Fruit fly (Drosophila melanogaster) whole organism, embryonic: ENCODE measurements around the gene bys.

Source experiments
- Aef1 ChIP-seq: fragments of 200-800 bp; sonication (Bioruptor generic); IDR thresholded peaks from 3 replicates; pipeline ENCODE4 v1.3.6; 2022; ENCODE audit warnings: missing biosample characterization, missing genetic modification characterization
- Antp ChIP-seq: fragments of 200-800 bp; sonication (Bioruptor generic); optimal IDR thresholded peaks from 3 replicates; lab custom pipeline; 2016; ENCODE audit warnings: missing biosample characterization, missing genetic modification characterization
- CG10462 ChIP-seq: fragments of 200-800 bp; sonication (Bioruptor generic); optimal IDR thresholded peaks from 2 replicates; lab custom pipeline; 2016; ENCODE audit warnings: missing biosample characterization, missing genetic modification characterization
- CG10654 ChIP-seq: fragments of 200-800 bp; sonication (Bioruptor generic); optimal IDR thresholded peaks from 2 replicates; lab custom pipeline; 2016; ENCODE audit warnings: missing biosample characterization, missing genetic modification characterization
- CG11456 ChIP-seq: fragments of 200-800 bp; sonication (Bioruptor generic); IDR thresholded peaks from 3 replicates; pipeline ENCODE4 v1.3.6; 2022; ENCODE audit warnings: missing biosample characterization, missing genetic modification characterization
- CG12071 ChIP-seq: fragments of 200-800 bp; sonication (Bioruptor generic); optimal IDR thresholded peaks from 3 replicates; lab custom pipeline; 2018; ENCODE audit warnings: missing biosample characterization, mild to moderate bottlenecking, missing genetic modification characterization
- CG12104 ChIP-seq: fragments of 200-800 bp; sonication (Bioruptor generic); optimal IDR thresholded peaks from 3 replicates; lab custom pipeline; 2016; ENCODE audit warnings: missing biosample characterization, missing genetic modification characterization
- CG13287 ChIP-seq: fragments of 200-800 bp; sonication (Bioruptor generic); IDR thresholded peaks from 2 replicates; pipeline ENCODE4 v1.3.6; 2022; ENCODE audit warnings: missing biosample characterization, missing genetic modification characterization; ENCODE audit not compliant: partially characterized antibody
- CG13775 ChIP-seq: fragments of 200-800 bp; sonication (Bioruptor generic); optimal IDR thresholded peaks from 3 replicates; lab custom pipeline; 2017; ENCODE audit warnings: missing biosample characterization, mild to moderate bottlenecking, missing genetic modification characterization
- CG15269 ChIP-seq: fragments of 200-800 bp; sonication (Bioruptor generic); optimal IDR thresholded peaks from 2 replicates; lab custom pipeline; 2018; ENCODE audit warnings: missing biosample characterization, mild to moderate bottlenecking, missing genetic modification characterization, moderate library complexity
- CG17568 ChIP-seq: fragments of 200-800 bp; sonication (Bioruptor generic); optimal IDR thresholded peaks from 2 replicates; lab custom pipeline; 2018; ENCODE audit warnings: missing biosample characterization, mild to moderate bottlenecking, missing genetic modification characterization, moderate library complexity
- CG17612 ChIP-seq: fragments of 200-800 bp; sonication (Bioruptor generic); IDR thresholded peaks from 2 replicates; pipeline ENCODE4 v1.3.6; 2022; ENCODE audit warnings: missing biosample characterization, missing genetic modification characterization
- CG18011 ChIP-seq: fragments of 200-800 bp; sonication (Bioruptor generic); optimal IDR thresholded peaks from 2 replicates; lab custom pipeline; 2017; ENCODE audit warnings: missing biosample characterization, missing genetic modification characterization, mild to moderate bottlenecking, moderate library complexity, missing genotype
- CG2120 ChIP-seq: fragments of 200-800 bp; sonication (Bioruptor generic); optimal IDR thresholded peaks from 3 replicates; lab custom pipeline; 2016; ENCODE audit warnings: missing biosample characterization, missing genetic modification characterization
- CG30020 ChIP-seq: fragments of 200-800 bp; optimal IDR thresholded peaks from 2 replicates; lab custom pipeline; 2019; ENCODE audit warnings: missing biosample characterization, mild to moderate bottlenecking, missing genetic modification characterization, moderate library complexity
- CG3163 ChIP-seq: fragments of 200-800 bp; sonication (Bioruptor generic); optimal IDR thresholded peaks from 3 replicates; lab custom pipeline; 2016; ENCODE audit warnings: missing biosample characterization, missing genetic modification characterization
- CG4328 ChIP-seq: fragments of 200-800 bp; sonication (Bioruptor generic); optimal IDR thresholded peaks from 3 replicates; lab custom pipeline; 2017; ENCODE audit warnings: missing biosample characterization, missing genetic modification reagents, missing genetic modification characterization
- CG4360 ChIP-seq: fragments of 200-800 bp; sonication (Bioruptor generic); IDR thresholded peaks from 2 replicates; pipeline ENCODE4 v1.3.6; 2022; ENCODE audit warnings: missing biosample characterization, missing genetic modification characterization
- CG43689 ChIP-seq: fragments of 200-800 bp; sonication (Bioruptor generic); IDR thresholded peaks from 2 replicates; pipeline ENCODE4 v1.3.6; 2022; ENCODE audit warnings: missing biosample characterization, missing genetic modification characterization
- CG6272 ChIP-seq: fragments of 200-800 bp; sonication (Bioruptor generic); IDR thresholded peaks from 2 replicates; pipeline ENCODE4 v1.3.6; 2022; ENCODE audit warnings: missing biosample characterization, missing genetic modification characterization
- CG7839 ChIP-seq: fragments of 200-800 bp; sonication (Bioruptor generic); optimal IDR thresholded peaks from 3 replicates; lab custom pipeline; 2018; ENCODE audit warnings: missing biosample characterization, mild to moderate bottlenecking, missing genetic modification characterization, moderate library complexity
- CG7963 ChIP-seq: fragments of 200-800 bp; sonication (Bioruptor generic); IDR thresholded peaks from 3 replicates; pipeline ENCODE4 v1.3.6; 2022; ENCODE audit warnings: missing biosample characterization, missing genetic modification characterization; ENCODE audit not compliant: partially characterized antibody
- CG8359 ChIP-seq: fragments of 200-800 bp; sonication (Bioruptor generic); optimal IDR thresholded peaks from 2 replicates; lab custom pipeline; 2017; ENCODE audit warnings: missing biosample characterization, mild to moderate bottlenecking, missing genetic modification characterization, borderline replicate concordance
- CHES-1-like ChIP-seq: fragments of 200-800 bp; sonication (Bioruptor generic); optimal IDR thresholded peaks from 2 replicates; lab custom pipeline; 2016; ENCODE audit warnings: missing biosample characterization, missing genetic modification characterization
- Camta ChIP-seq: fragments of 200-800 bp; sonication (Bioruptor generic); optimal IDR thresholded peaks from 2 replicates; lab custom pipeline; 2016; ENCODE audit warnings: missing biosample characterization, missing genetic modification characterization
- Chrac-16 ChIP-seq: fragments of 200-800 bp; sonication (Bioruptor generic); optimal IDR thresholded peaks from 3 replicates; lab custom pipeline; 2016; ENCODE audit warnings: missing biosample characterization, missing genetic modification characterization
- Dek ChIP-seq: fragments of 200-800 bp; sonication (Bioruptor generic); optimal IDR thresholded peaks from 3 replicates; lab custom pipeline; 2019; ENCODE audit warnings: missing biosample characterization, mild to moderate bottlenecking, missing genetic modification characterization, moderate library complexity
- Dp ChIP-seq: fragments of 200-800 bp; sonication (Bioruptor generic); optimal IDR thresholded peaks from 2 replicates; lab custom pipeline; 2018; ENCODE audit warnings: missing biosample characterization, mild to moderate bottlenecking, missing genetic modification characterization, moderate library complexity
- E2f1 ChIP-seq: fragments of 200-800 bp; sonication (Bioruptor generic); IDR thresholded peaks from 2 replicates; pipeline ENCODE4 v1.3.6; 2022; ENCODE audit warnings: missing biosample characterization, missing genetic modification characterization
- Ets65A ChIP-seq: fragments of 200-800 bp; sonication (Bioruptor generic); peaks from one replicate; lab custom pipeline; 2016; ENCODE audit warnings: missing biosample characterization, missing genetic modification characterization
- HLHmδ ChIP-seq: fragments of 200-800 bp; sonication (Bioruptor generic); optimal IDR thresholded peaks from 2 replicates; lab custom pipeline; 2018; ENCODE audit warnings: missing biosample characterization, mild to moderate bottlenecking, missing genetic modification characterization, moderate library complexity
- Hmr ChIP-seq: fragments of 200-800 bp; sonication (Bioruptor generic); optimal IDR thresholded peaks from 3 replicates; lab custom pipeline; 2017; ENCODE audit warnings: mild to moderate bottlenecking, missing biosample characterization, missing genetic modification reagents, missing genetic modification characterization
- MESR4 ChIP-seq: fragments of 200-800 bp; sonication (Bioruptor generic); optimal IDR thresholded peaks from 2 replicates; lab custom pipeline; 2018; ENCODE audit warnings: missing biosample characterization, mild to moderate bottlenecking, missing genetic modification characterization, moderate library complexity
- MTF-1 ChIP-seq: fragments of 200-800 bp; sonication (Bioruptor generic); optimal IDR thresholded peaks from 2 replicates; lab custom pipeline; 2018; ENCODE audit warnings: missing biosample characterization, mild to moderate bottlenecking, missing genetic modification characterization, borderline replicate concordance
- Max ChIP-seq: fragments of 200-800 bp; sonication (Bioruptor generic); optimal IDR thresholded peaks from 2 replicates; lab custom pipeline; 2016; ENCODE audit warnings: missing biosample characterization, mild to moderate bottlenecking, missing genetic modification characterization
- Optix ChIP-seq: fragments of 200-800 bp; sonication (Bioruptor generic); IDR thresholded peaks from 3 replicates; pipeline ENCODE4 v1.3.6; 2022; ENCODE audit warnings: missing biosample characterization, missing genetic modification characterization
- Poxn ChIP-seq: fragments of 200-800 bp; sonication (Bioruptor generic); IDR thresholded peaks from 2 replicates; pipeline ENCODE4 v1.3.6; 2022; ENCODE audit warnings: missing biosample characterization, missing genetic modification characterization
- Sin3A ChIP-seq: fragments of >200 bp; optimal IDR thresholded peaks from 2 replicates; lab custom pipeline; 2018
- Usf ChIP-seq: fragments of 200-800 bp; sonication (Bioruptor generic); optimal IDR thresholded peaks from 2 replicates; lab custom pipeline; 2017; ENCODE audit warnings: missing genotype, missing biosample characterization, missing genetic modification characterization
- bcd ChIP-seq: fragments of 200-800 bp; sonication (Bioruptor generic); optimal IDR thresholded peaks from 2 replicates; lab custom pipeline; 2017; ENCODE audit warnings: missing biosample characterization, mild to moderate bottlenecking, missing genetic modification characterization
- dati ChIP-seq: fragments of 200-800 bp; sonication (Bioruptor generic); IDR thresholded peaks from 2 replicates; pipeline ENCODE4 v1.3.6; 2022; ENCODE audit warnings: missing biosample characterization, missing genetic modification characterization
- dmrt11E ChIP-seq: fragments of 200-800 bp; sonication (Bioruptor generic); optimal IDR thresholded peaks from 3 replicates; lab custom pipeline; 2018; ENCODE audit warnings: missing biosample characterization, mild to moderate bottlenecking, missing genetic modification characterization, moderate library complexity
- gro ChIP-seq: fragments of 200-800 bp; sonication (Bioruptor generic); optimal IDR thresholded peaks from 2 replicates; lab custom pipeline; 2016; ENCODE audit warnings: missing biosample characterization, missing genetic modification characterization
- mam ChIP-seq: fragments of 200-800 bp; sonication (Bioruptor generic); optimal IDR thresholded peaks from 3 replicates; lab custom pipeline; 2016; ENCODE audit warnings: missing biosample characterization, missing genetic modification characterization
- pan ChIP-seq, 4 experiments: fragments of >200 bp in 3 of 4; fragments of 200-800 bp in 1 of 4; sonication (Bioruptor generic) in 1 of 4; optimal IDR thresholded peaks in 3 of 4; IDR thresholded peaks in 1 of 4; 2 replicates each; pipeline versions ENCODE4 v1.3.6 to Lab custom; 2017 to 2022; ENCODE audit warnings: missing biosample characterization in 2 of 4, missing genetic modification characterization in 2 of 4, mixed read lengths in 1 of 4
- sens ChIP-seq: fragments of 200-800 bp; sonication (Bioruptor generic); peaks from one replicate; lab custom pipeline; 2016; ENCODE audit warnings: missing biosample characterization, missing genetic modification characterization
- so ChIP-seq: fragments of 200-800 bp; sonication (Bioruptor generic); IDR thresholded peaks from 3 replicates; pipeline ENCODE4 v1.3.6; 2022; ENCODE audit warnings: missing biosample characterization, missing genetic modification characterization
- z ChIP-seq: fragments of 200-800 bp; sonication (Bioruptor generic); IDR thresholded peaks from 3 replicates; pipeline ENCODE4 v1.3.6; 2022; ENCODE audit warnings: missing biosample characterization, missing genetic modification characterization
- zen2 ChIP-seq: fragments of 200-800 bp; sonication (Bioruptor generic); IDR thresholded peaks from 3 replicates; pipeline ENCODE4 v1.3.6; 2022; ENCODE audit warnings: missing biosample characterization, missing genetic modification characterization; ENCODE audit not compliant: partially characterized antibody

Gene bys

DNA sequence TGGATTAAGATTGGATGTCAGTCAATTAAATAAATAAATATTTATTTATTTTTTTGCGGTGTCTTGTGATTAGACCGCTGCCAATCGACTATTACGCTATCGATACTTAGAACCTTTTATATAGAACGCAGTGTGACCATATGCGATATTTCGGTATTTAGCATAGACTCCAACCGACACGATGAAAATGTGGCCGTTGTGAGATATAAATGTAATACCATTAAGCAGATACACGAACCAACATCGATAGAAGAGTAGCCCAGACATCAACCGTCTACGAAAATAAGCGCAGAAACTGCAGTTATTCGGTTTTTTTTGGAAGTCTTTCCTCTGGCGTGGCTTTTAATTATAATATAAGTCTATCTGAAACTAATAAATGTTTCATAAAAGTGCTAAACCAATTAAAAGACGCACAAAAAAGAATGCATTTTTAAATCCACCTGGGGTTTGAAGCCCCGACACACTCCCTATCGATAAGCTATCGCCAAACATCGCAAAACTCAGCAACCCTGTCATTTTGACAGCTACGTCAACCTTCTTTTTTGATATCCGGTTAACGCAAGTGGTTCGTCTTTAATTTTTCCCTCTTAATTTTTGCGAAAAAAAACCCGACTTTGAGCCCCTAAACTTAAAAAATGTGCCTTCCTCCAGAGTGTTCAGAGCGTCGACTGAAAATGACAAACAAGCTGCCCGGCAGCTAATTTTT lies 31.7 kb downstream of the bys start, which contains the start of the genes Dhdds and RpS14a (continued):
- TF ChIP-seq CG7839 (tag; lab: Kevin White, UChicago), result peak; percentile 40
- no peak for TF ChIP-seq z
- TF ChIP-seq CG3163 (GFP tag; lab: Kevin White, UChicago), result no peak
- peak; percentile 74 for TF ChIP-seq CG4328 (GFP tag; lab: Kevin White, UChicago)
- TF ChIP-seq CG11456 (GFP tag; lab: Robert Waterston, UW), result peak; percentile 52; the same call in 1 of the 3 replicates
- peak; percentile 86 for TF ChIP-seq MESR4 (GFP tag; lab: Kevin White, UChicago)
- peak; percentile 56 for TF ChIP-seq Max (GFP tag; lab: Kevin White, UChicago)
- 0 out of 2 replicates have a peak, but pooled peaks have one; percentile 13 for TF ChIP-seq CG6272
- no peak for TF ChIP-seq Antp (GFP tag; lab: Kevin White, UChicago)
- peak; percentile 82 for TF ChIP-seq CG12104 (GFP tag; lab: Kevin White, UChicago)
- peak; percentile 89 for TF ChIP-seq CG13775
- TF ChIP-seq CG10654 (GFP tag; lab: Kevin White, UChicago), result peak; percentile 36
- TF ChIP-seq pan (optimal IDR thresholded peaks at IDR 0.05; lab: Kevin White, UChicago), result no peak
- peak in 1 of 2 experiments; percentile 26 for TF ChIP-seq pan (GFP tag; optimal IDR thresholded peaks at IDR 0.05 in 1 of 2, IDR thresholded peaks at IDR 0.05 in 1 of 2)
- peak; percentile 88 for TF ChIP-seq bcd (GFP tag; lab: Kevin White, UChicago)
- peak; percentile 68 for TF ChIP-seq MTF-1 (GFP tag; lab: Kevin White, UChicago)
- peak; percentile 54 for TF ChIP-seq Dp (GFP tag; lab: Kevin White, UChicago)
- peak; percentile 78 for TF ChIP-seq CG17568 (GFP tag; lab: Kevin White, UChicago)
- TF ChIP-seq Hmr, result peak; percentile 83
- TF ChIP-seq Dek (tag; lab: Kevin White, UChicago), result no peak
- peak; percentile 6 for TF ChIP-seq CG8359 (GFP tag; lab: Kevin White, UChicago)
- peak; percentile 50 for TF ChIP-seq CG30020
- TF ChIP-seq CG12071 (GFP tag; lab: Kevin White, UChicago), result peak; percentile 57
- no peak for TF ChIP-seq CG43689
- TF ChIP-seq Camta (GFP tag; lab: Kevin White, UChicago), result peak; percentile 59
- TF ChIP-seq CG17612 (GFP tag; lab: Robert Waterston, UW), result no peak
- peak; percentile 44; the same call in 1 of the 3 replicates for TF ChIP-seq CG7963 (GFP tag; lab: Robert Waterston, UW)
- TF ChIP-seq Poxn (GFP tag; lab: Robert Waterston, UW), result no peak
- peak; percentile 76 for TF ChIP-seq CG13287 (GFP tag; lab: Robert Waterston, UW)
- no peak for TF ChIP-seq so (GFP tag; lab: Robert Waterston, UW)
- TF ChIP-seq Optix (GFP tag; lab: Robert Waterston, UW), result no peak; the same call in 2 of the 3 replicates
- no peak for TF ChIP-seq gro (GFP tag; lab: Kevin White, UChicago)
- peak; percentile 100 for TF ChIP-seq Sin3A (lab: Kevin White, UChicago)
- TF ChIP-seq CG10462 (GFP tag; lab: Kevin White, UChicago), result no peak
- peak; percentile 25 for TF ChIP-seq CG2120
- TF ChIP-seq Chrac-16, result peak; percentile 10
- peak; percentile 77 for TF ChIP-seq HLHmδ (GFP tag; lab: Kevin White, UChicago)
- peak; percentile 54 for TF ChIP-seq dmrt11E (tag; lab: Kevin White, UChicago)
- TF ChIP-seq sens (GFP tag; lab: Kevin White, UChicago), result peak; percentile 89
- peak; percentile 72 for TF ChIP-seq CHES-1-like
- no peak for TF ChIP-seq E2f1 (GFP tag; lab: Robert Waterston, UW)
- TF ChIP-seq dati (GFP tag; lab: Robert Waterston, UW), result no peak
- peak; percentile 96 for TF ChIP-seq Ets65A (GFP tag; lab: Kevin White, UChicago)
- no peak for TF ChIP-seq Aef1
- TF ChIP-seq Usf (GFP tag; lab: Kevin White, UChicago), result peak; percentile 44
- TF ChIP-seq CG18011 (GFP tag; lab: Kevin White, UChicago), result peak; percentile 42
- no peak for TF ChIP-seq CG4360 (GFP tag; lab: Robert Waterston, UW)
- TF ChIP-seq CG15269 (tag; lab: Kevin White, UChicago), result peak; percentile 38
- TF ChIP-seq zen2 (GFP tag; lab: Robert Waterston, UW), result peak; percentile 72; the same call in 2 of the 3 replicates
- peak; percentile 35 for TF ChIP-seq mam
